Fruit fly (Drosophila melanogaster) Kc167 (cell line): ENCODE measurements around the gene Pink1.

Experiments
- Myc ChIP-seq: fragments of >200 bp; optimal IDR thresholded peaks from 2 replicates; lab custom pipeline; 2017; ENCODE audit warnings: missing external identifiers
- Sin3A ChIP-seq: fragments of >200 bp; optimal IDR thresholded peaks from 2 replicates; lab custom pipeline; 2018; ENCODE audit warnings: missing external identifiers
- h ChIP-seq: fragments of >200 bp; optimal IDR thresholded peaks from 3 replicates; lab custom pipeline; 2018; ENCODE audit warnings: missing external identifiers
- insv ChIP-seq: fragments of >200 bp; optimal IDR thresholded peaks from 3 replicates; lab custom pipeline; 2018; ENCODE audit warnings: missing external identifiers
- psq ChIP-seq: fragments of >200 bp; optimal IDR thresholded peaks from 2 replicates; lab custom pipeline; 2017; ENCODE audit warnings: missing external identifiers
- ttk ChIP-seq: sonication (Bioruptor generic); optimal IDR thresholded peaks from 2 replicates; lab custom pipeline; 2017; ENCODE audit warnings: missing external identifiers

The Pink1 gene

dm6 chrX:6705890-6706289 lies 22.3 kb downstream of the Pink1 start:
- TF ChIP-seq h (lab: Kevin White, UChicago) (no peak), ttk (no peak), psq (no peak), Sin3A (lab: Kevin White, UChicago) (no peak), Myc (lab: Kevin White, UChicago) (no peak)

dm6 chrX:6706570-6707306 lies 23.1 kb downstream of the Pink1 start:
- no peak for TF ChIP-seq h (lab: Kevin White, UChicago)
- TF ChIP-seq psq: no peak
- TF ChIP-seq ttk: no peak
- no peak for TF ChIP-seq insv (lab: Kevin White, UChicago)
- no peak for TF ChIP-seq Sin3A (lab: Kevin White, UChicago)
- TF ChIP-seq Myc (lab: Kevin White, UChicago): no peak

- TF ChIP-seq h (lab: Kevin White, UChicago): no peak
- no peak for TF ChIP-seq Sin3A (lab: Kevin White, UChicago)
- TF ChIP-seq ttk: no peak
- TF ChIP-seq insv (lab: Kevin White, UChicago): no peak
- TF ChIP-seq psq: no peak
- no peak for TF ChIP-seq Myc (lab: Kevin White, UChicago)
Measured at dm6 chrX:6708138-6708537, 24.5 kb downstream of the Pink1 start.

dm6 chrX:6708580-6709199 lies 25.1 kb downstream of the Pink1 start:
- TF ChIP-seq ttk (no peak), insv (lab: Kevin White, UChicago) (no peak), psq (no peak), h (lab: Kevin White, UChicago) (no peak), Sin3A (lab: Kevin White, UChicago) (no peak), Myc (lab: Kevin White, UChicago) (no peak)

dm6 chrX:6709252-6710037 lies 25.8 kb downstream of the Pink1 start:
- no peak for TF ChIP-seq Myc (lab: Kevin White, UChicago)
- TF ChIP-seq psq: no peak
- no peak for TF ChIP-seq Sin3A (lab: Kevin White, UChicago)
- no peak for TF ChIP-seq insv (lab: Kevin White, UChicago)
- TF ChIP-seq h (lab: Kevin White, UChicago): no peak
- no peak for TF ChIP-seq ttk

- no peak for TF ChIP-seq psq
- TF ChIP-seq Sin3A (lab: Kevin White, UChicago): no peak
- TF ChIP-seq Myc (lab: Kevin White, UChicago): no peak
- TF ChIP-seq ttk: no peak
- TF ChIP-seq h (lab: Kevin White, UChicago): no peak
- no peak for TF ChIP-seq insv (lab: Kevin White, UChicago)
Measured at dm6 chrX:6710258-6710657, 26.7 kb downstream of the Pink1 start.

dm6 chrX:6710665-6711064 lies 27.1 kb downstream of the Pink1 start:
- no peak for TF ChIP-seq psq
- TF ChIP-seq Myc (lab: Kevin White, UChicago): no peak
- TF ChIP-seq Sin3A (lab: Kevin White, UChicago): no peak
- no peak for TF ChIP-seq h (lab: Kevin White, UChicago)
- TF ChIP-seq insv (lab: Kevin White, UChicago): no peak
- no peak for TF ChIP-seq ttk

- TF ChIP-seq ttk (no peak), insv (lab: Kevin White, UChicago) (no peak)
Measured at dm6 chrX:6711295-6711694, 27.7 kb downstream of the Pink1 start.

dm6 chrX:6716170-6716569 lies 32.6 kb downstream of the Pink1 start:
- no peak for TF ChIP-seq Sin3A (lab: Kevin White, UChicago)
- no peak for TF ChIP-seq psq
- TF ChIP-seq insv (lab: Kevin White, UChicago): no peak
- no peak for TF ChIP-seq h (lab: Kevin White, UChicago)
- TF ChIP-seq Myc (lab: Kevin White, UChicago): no peak
- TF ChIP-seq ttk: no peak

- TF ChIP-seq Sin3A (lab: Kevin White, UChicago): no peak
- TF ChIP-seq insv (lab: Kevin White, UChicago): no peak
- TF ChIP-seq Myc (lab: Kevin White, UChicago): no peak
- no peak for TF ChIP-seq ttk
- TF ChIP-seq psq: no peak
- no peak for TF ChIP-seq h (lab: Kevin White, UChicago)
Measured at dm6 chrX:6719259-6719658, 35.7 kb downstream of the Pink1 start.

dm6 chrX:6719968-6720367 lies 36.4 kb downstream of the Pink1 start:
- TF ChIP-seq h (lab: Kevin White, UChicago) (no peak), Sin3A (lab: Kevin White, UChicago) (no peak), Myc (lab: Kevin White, UChicago) (no peak)

dm6 chrX:6723622-6724021 lies 40.0 kb downstream of the Pink1 start:
- no peak for TF ChIP-seq psq
- no peak for TF ChIP-seq insv (lab: Kevin White, UChicago)
- TF ChIP-seq h (lab: Kevin White, UChicago): no peak
- no peak for TF ChIP-seq Myc (lab: Kevin White, UChicago)
- no peak for TF ChIP-seq Sin3A (lab: Kevin White, UChicago)
- TF ChIP-seq ttk: no peak
